Worm (Caenorhabditis elegans): ENCODE data around the gene C06A1.7.

Gene C06A1.7

ce11 chrII:10519863-10520262 is 44.8 kb upstream of the C06A1.7 start:
- no peak for TF ChIP-seq R02D3.7 (tag; optimal IDR thresholded peaks at IDR 0.05)
- no peak for TF ChIP-seq aly-2 (tag; optimal IDR thresholded peaks at IDR 0.05)
- TF ChIP-seq zag-1 (tag; optimal IDR thresholded peaks at IDR 0.05), result no peak
- no peak for TF ChIP-seq fos-1 (tag; optimal IDR thresholded peaks at IDR 0.05)
- no peak for TF ChIP-seq F13H6.1 (tag; optimal IDR thresholded peaks at IDR 0.05)

ce11 chrII:10523031-10523430 is 41.7 kb upstream of the C06A1.7 start:
- no peak for TF ChIP-seq ZK546.5 (tag; optimal IDR thresholded peaks at IDR 0.05)
- TF ChIP-seq blmp-1 (tag; optimal IDR thresholded peaks at IDR 0.05; ENCODE audit: insufficient read depth), result peak; percentile 57

- no peak for TF ChIP-seq R02D3.7 (tag; optimal IDR thresholded peaks at IDR 0.05)
- TF ChIP-seq elt-1 (tag; optimal IDR thresholded peaks at IDR 0.05), result no peak
- TF ChIP-seq nhr-6 (tag; optimal IDR thresholded peaks at IDR 0.05), result no peak
- no peak for TF ChIP-seq unc-39 (tag; optimal IDR thresholded peaks at IDR 0.05)
- no peak for TF ChIP-seq mdl-1 (tag; optimal IDR thresholded peaks at IDR 0.05)
- TF ChIP-seq ceh-16 (tag; optimal IDR thresholded peaks at IDR 0.05), result no peak
- no peak for TF ChIP-seq peb-1 (tag; optimal IDR thresholded peaks at IDR 0.05)
- TF ChIP-seq lin-13 (GFP tag; optimal IDR thresholded peaks at IDR 0.05), result no peak
Observed at ce11 chrII:10523583-10523982, 41.1 kb upstream of the C06A1.7 start, which contains the start of gene F59B10.5. Gene F59B10.5, minus strand, starts transcription at chrII:10523683.

- TF ChIP-seq snpc-4 (tag; optimal IDR thresholded peaks at IDR 0.05), result no peak
- no peak for TF ChIP-seq unc-55 (GFP tag; optimal IDR thresholded peaks at IDR 0.05)
- no peak for TF ChIP-seq nhr-129 (tag; optimal IDR thresholded peaks at IDR 0.05)
- no peak for TF ChIP-seq unc-39 (tag; optimal IDR thresholded peaks at IDR 0.05)
- no peak for TF ChIP-seq sma-3 (GFP tag; optimal IDR thresholded peaks at IDR 0.05)
- TF ChIP-seq lin-39 (tag; optimal IDR thresholded peaks at IDR 0.05), result no peak
- no peak for TF ChIP-seq sem-4 (tag; optimal IDR thresholded peaks at IDR 0.05)
- TF ChIP-seq ztf-4 (tag; optimal IDR thresholded peaks at IDR 0.05), result no peak
- TF ChIP-seq lin-11 (tag; optimal IDR thresholded peaks at IDR 0.05), result no peak
- no peak for TF ChIP-seq C34F6.9 (tag; optimal IDR thresholded peaks at IDR 0.05)
- no peak for TF ChIP-seq fos-1 (tag; optimal IDR thresholded peaks at IDR 0.05)
- no peak for TF ChIP-seq unc-62 (GFP tag; optimal IDR thresholded peaks at IDR 0.05)
- no peak for TF ChIP-seq blmp-1 (tag; optimal IDR thresholded peaks at IDR 0.05; ENCODE audit: insufficient read depth)
- TF ChIP-seq crh-2 (tag; optimal IDR thresholded peaks at IDR 0.05), result no peak
- no peak for TF ChIP-seq aly-2 (tag; optimal IDR thresholded peaks at IDR 0.05)
- TF ChIP-seq R02D3.7 (tag; optimal IDR thresholded peaks at IDR 0.05), result no peak
- no peak for TF ChIP-seq mbf-1 (tag; optimal IDR thresholded peaks at IDR 0.05)
Observed at ce11 chrII:10524374-10524773, 40.3 kb upstream of the C06A1.7 start, which contains the start of gene F59B10.6. Gene F59B10.6, minus strand, starts transcription at chrII:10524474.

- TF ChIP-seq nhr-6 (tag; optimal IDR thresholded peaks at IDR 0.05), result no peak
- no peak for TF ChIP-seq mbf-1 (tag; optimal IDR thresholded peaks at IDR 0.05)
- peak; percentile 23 for TF ChIP-seq nhr-25 (tag; optimal IDR thresholded peaks at IDR 0.05)
- TF ChIP-seq snpc-4 (tag; optimal IDR thresholded peaks at IDR 0.05), result no peak
- peak; percentile 17 for TF ChIP-seq crh-2 (tag; optimal IDR thresholded peaks at IDR 0.05)
- TF ChIP-seq lin-11 (tag; optimal IDR thresholded peaks at IDR 0.05), result no peak
- no peak for TF ChIP-seq nhr-11 (tag; optimal IDR thresholded peaks at IDR 0.05)
- no peak for TF ChIP-seq mab-5 (tag; optimal IDR thresholded peaks at IDR 0.05)
- no peak for TF ChIP-seq ZK546.5 (tag; optimal IDR thresholded peaks at IDR 0.05)
Observed at ce11 chrII:10525134-10525533, 39.6 kb upstream of the C06A1.7 start.

- TF ChIP-seq sem-4 (tag; optimal IDR thresholded peaks at IDR 0.05) (no peak), lsy-2 (tag; optimal IDR thresholded peaks at IDR 0.05) (peak in 1 of 2 experiments; percentile 34), nhr-11 (tag; optimal IDR thresholded peaks at IDR 0.05) (peak; percentile 60), fos-1 (tag; optimal IDR thresholded peaks at IDR 0.05) (peak; percentile 45), nhr-237 (tag; optimal IDR thresholded peaks at IDR 0.05) (no peak), zag-1 (tag; optimal IDR thresholded peaks at IDR 0.05) (peak; percentile 83), unc-55 (GFP tag; optimal IDR thresholded peaks at IDR 0.05) (peak; percentile 27), F13H6.1 (tag; optimal IDR thresholded peaks at IDR 0.05) (peak; percentile 72)
Observed at ce11 chrII:10527649-10528134, 37.0 kb upstream of the C06A1.7 start, which contains the start of gene mab-10. Gene mab-10, plus strand, starts transcription at chrII:10528084.

All from whole organism, L2 larva.